Fruit fly (Drosophila melanogaster) whole organism, embryonic: Measurements from ENCODE around the gene Irc.

Source experiments
- Adf1 ChIP-seq: fragments of 200-800 bp; sonication (Bioruptor generic); IDR thresholded peaks from 2 replicates; pipeline ENCODE4 v1.3.6; 2022; ENCODE audit warnings: missing biosample characterization, missing genetic modification characterization
- CG10209 ChIP-seq: fragments of 200-800 bp; sonication (Bioruptor generic); optimal IDR thresholded peaks from 3 replicates; lab custom pipeline; 2017; ENCODE audit warnings: missing biosample characterization, mild to moderate bottlenecking, missing genetic modification characterization, missing genetic modification reagents
- CG10321 ChIP-seq: fragments of 200-800 bp; sonication (Bioruptor generic); IDR thresholded peaks from 2 replicates; pipeline ENCODE4 v1.3.6; 2022; ENCODE audit warnings: missing biosample characterization, missing genetic modification characterization
- CG12219 ChIP-seq: fragments of 200-800 bp; sonication (Bioruptor generic); optimal IDR thresholded peaks from 3 replicates; lab custom pipeline; 2018; ENCODE audit warnings: missing biosample characterization, mild to moderate bottlenecking, missing genetic modification characterization
- CG13287 ChIP-seq: fragments of 200-800 bp; sonication (Bioruptor generic); IDR thresholded peaks from 2 replicates; pipeline ENCODE4 v1.3.6; 2022; ENCODE audit warnings: missing biosample characterization, missing genetic modification characterization; ENCODE audit not compliant: partially characterized antibody
- CG14441 ChIP-seq: fragments of 200-800 bp; sonication (Bioruptor generic); IDR thresholded peaks from 2 replicates; pipeline ENCODE4 v1.3.6; 2022; ENCODE audit warnings: missing biosample characterization, missing genetic modification characterization
- CG16815 ChIP-seq: fragments of 200-800 bp; sonication (Bioruptor generic); optimal IDR thresholded peaks from 3 replicates; lab custom pipeline; 2017; ENCODE audit warnings: missing biosample characterization, mild to moderate bottlenecking, missing genetic modification characterization
- CG1792 ChIP-seq: fragments of 200-800 bp; sonication (Bioruptor generic); optimal IDR thresholded peaks from 2 replicates; lab custom pipeline; 2016; ENCODE audit warnings: missing biosample characterization, missing genetic modification characterization
- CG2120 ChIP-seq: fragments of 200-800 bp; sonication (Bioruptor generic); optimal IDR thresholded peaks from 3 replicates; lab custom pipeline; 2016; ENCODE audit warnings: missing biosample characterization, missing genetic modification characterization
- CG2202 ChIP-seq: fragments of 200-800 bp; sonication (Bioruptor generic); optimal IDR thresholded peaks from 2 replicates; lab custom pipeline; 2018; ENCODE audit warnings: missing biosample characterization, mild to moderate bottlenecking, missing genetic modification characterization
- CG3163 ChIP-seq: fragments of 200-800 bp; sonication (Bioruptor generic); optimal IDR thresholded peaks from 3 replicates; lab custom pipeline; 2016; ENCODE audit warnings: missing biosample characterization, missing genetic modification characterization
- CG33557 ChIP-seq: fragments of 200-800 bp; sonication (Bioruptor generic); optimal IDR thresholded peaks from 2 replicates; lab custom pipeline; 2019; ENCODE audit warnings: missing biosample characterization, mild to moderate bottlenecking, missing genetic modification characterization, moderate library complexity
- CG34224 ChIP-seq: fragments of 200-800 bp; sonication (Bioruptor generic); IDR thresholded peaks from 3 replicates; pipeline ENCODE4 v1.3.6; 2022; ENCODE audit warnings: missing biosample characterization, missing genetic modification characterization; ENCODE audit not compliant: partially characterized antibody
- CG4282 ChIP-seq: fragments of 200-800 bp; sonication (Bioruptor generic); optimal IDR thresholded peaks from 2 replicates; lab custom pipeline; 2016; ENCODE audit warnings: missing biosample characterization, missing genetic modification characterization
- CG4424 ChIP-seq: fragments of 200-800 bp; sonication (Bioruptor generic); optimal IDR thresholded peaks from 3 replicates; lab custom pipeline; 2016; ENCODE audit warnings: missing biosample characterization, missing genetic modification characterization
- CG4617 ChIP-seq: fragments of 200-800 bp; sonication (Bioruptor generic); optimal IDR thresholded peaks from 3 replicates; lab custom pipeline; 2016; ENCODE audit warnings: missing biosample characterization, missing genetic modification characterization, borderline replicate concordance
- CG5180 ChIP-seq: fragments of 200-800 bp; sonication (Bioruptor generic); optimal IDR thresholded peaks from 3 replicates; lab custom pipeline; 2017; ENCODE audit warnings: missing biosample characterization, missing genetic modification characterization, mild to moderate bottlenecking, moderate library complexity, missing genetic modification reagents
- CG6654 ChIP-seq: fragments of 200-800 bp; sonication (Bioruptor generic); optimal IDR thresholded peaks from 2 replicates; lab custom pipeline; 2017; ENCODE audit warnings: missing biosample characterization, mild to moderate bottlenecking, missing genetic modification characterization
- CG7839 ChIP-seq: fragments of 200-800 bp; sonication (Bioruptor generic); optimal IDR thresholded peaks from 3 replicates; lab custom pipeline; 2018; ENCODE audit warnings: missing biosample characterization, mild to moderate bottlenecking, missing genetic modification characterization, moderate library complexity
- CG8281 ChIP-seq: fragments of 200-800 bp; sonication (Bioruptor generic); optimal IDR thresholded peaks from 2 replicates; lab custom pipeline; 2018; ENCODE audit warnings: missing biosample characterization, mild to moderate bottlenecking, missing genetic modification characterization, moderate library complexity
- CTCF ChIP-seq: fragments of 200-800 bp; sonication (Bioruptor generic); optimal IDR thresholded peaks from 2 replicates; lab custom pipeline; 2017; ENCODE audit warnings: missing biosample characterization, mild to moderate bottlenecking, missing genetic modification characterization, moderate library complexity
- Chrac-16 ChIP-seq: fragments of 200-800 bp; sonication (Bioruptor generic); optimal IDR thresholded peaks from 3 replicates; lab custom pipeline; 2016; ENCODE audit warnings: missing biosample characterization, missing genetic modification characterization
- CoRest ChIP-seq: fragments of 200-800 bp; sonication (Bioruptor generic); optimal IDR thresholded peaks from 3 replicates; lab custom pipeline; 2018; ENCODE audit warnings: missing biosample characterization, mild to moderate bottlenecking, missing genetic modification characterization, moderate library complexity
- Dbx ChIP-seq: fragments of 200-800 bp; sonication (Bioruptor generic); IDR thresholded peaks from 3 replicates; pipeline ENCODE4 v1.3.6; 2022; ENCODE audit warnings: missing biosample characterization, missing genetic modification characterization
- Dp ChIP-seq: fragments of 200-800 bp; sonication (Bioruptor generic); optimal IDR thresholded peaks from 2 replicates; lab custom pipeline; 2018; ENCODE audit warnings: missing biosample characterization, mild to moderate bottlenecking, missing genetic modification characterization, moderate library complexity
- Hand ChIP-seq: fragments of 200-800 bp; sonication (Bioruptor generic); optimal IDR thresholded peaks from 2 replicates; lab custom pipeline; 2017; ENCODE audit warnings: mild to moderate bottlenecking, missing biosample characterization, missing genetic modification reagents, missing genetic modification characterization
- Hey ChIP-seq: fragments of 200-800 bp; sonication (Bioruptor generic); optimal IDR thresholded peaks from 3 replicates; lab custom pipeline; 2018; ENCODE audit warnings: missing biosample characterization, mild to moderate bottlenecking, missing genetic modification characterization
- Lhr ChIP-seq: fragments of 200-800 bp; sonication (Bioruptor generic); optimal IDR thresholded peaks from 3 replicates; lab custom pipeline; 2017; ENCODE audit warnings: mild to moderate bottlenecking, missing biosample characterization, missing genetic modification reagents, missing genetic modification characterization
- Side ChIP-seq: fragments of 200-800 bp; sonication (Bioruptor generic); optimal IDR thresholded peaks from 2 replicates; lab custom pipeline; 2016; ENCODE audit warnings: missing biosample characterization, missing genetic modification characterization
- Ssrp ChIP-seq: fragments of 200-800 bp; sonication (Bioruptor generic); optimal IDR thresholded peaks from 2 replicates; lab custom pipeline; 2018; ENCODE audit warnings: missing biosample characterization, mild to moderate bottlenecking, missing genetic modification characterization, moderate library complexity
- ab ChIP-seq: fragments of 200-800 bp; sonication (Bioruptor generic); optimal IDR thresholded peaks from 2 replicates; lab custom pipeline; 2016; ENCODE audit warnings: missing biosample characterization, missing genetic modification characterization
- ac ChIP-seq: fragments of 200-800 bp; sonication (Bioruptor generic); optimal IDR thresholded peaks from 3 replicates; lab custom pipeline; 2017; ENCODE audit warnings: missing biosample characterization, mild to moderate bottlenecking, missing genetic modification characterization
- ase ChIP-seq: fragments of 200-800 bp; sonication (Bioruptor generic); IDR thresholded peaks from 3 replicates; pipeline ENCODE4 v1.3.6; 2022; ENCODE audit warnings: missing biosample characterization, missing genetic modification characterization
- bigmax ChIP-seq: fragments of 200-800 bp; sonication (Bioruptor generic); optimal IDR thresholded peaks from 2 replicates; lab custom pipeline; 2018; ENCODE audit warnings: missing biosample characterization, mild to moderate bottlenecking, missing genetic modification characterization
- danr ChIP-seq: fragments of 200-800 bp; sonication (Bioruptor generic); IDR thresholded peaks from 2 replicates; pipeline ENCODE4 v1.3.6; 2022; ENCODE audit warnings: missing biosample characterization, missing genetic modification characterization
- disco-r ChIP-seq: fragments of 200-800 bp; sonication (Bioruptor generic); optimal IDR thresholded peaks from 2 replicates; lab custom pipeline; 2016; ENCODE audit warnings: missing biosample characterization, missing genetic modification characterization
- dmrt11E ChIP-seq: fragments of 200-800 bp; sonication (Bioruptor generic); optimal IDR thresholded peaks from 3 replicates; lab custom pipeline; 2018; ENCODE audit warnings: missing biosample characterization, mild to moderate bottlenecking, missing genetic modification characterization, moderate library complexity
- dysf ChIP-seq: fragments of 200-800 bp; sonication (Bioruptor generic); IDR thresholded peaks from 3 replicates; pipeline ENCODE4 v1.3.6; 2022; ENCODE audit warnings: missing biosample characterization, missing genetic modification characterization
- gcm2 ChIP-seq: fragments of 200-800 bp; sonication (Bioruptor generic); optimal IDR thresholded peaks from 2 replicates; lab custom pipeline; 2016; ENCODE audit warnings: missing biosample characterization, missing genetic modification characterization
- knrl ChIP-seq: fragments of 200-800 bp; sonication (Bioruptor generic); IDR thresholded peaks from 3 replicates; pipeline ENCODE4 v1.3.6; 2022; ENCODE audit warnings: missing biosample characterization, missing genetic modification characterization; ENCODE audit not compliant: partially characterized antibody
- nerfin-1 ChIP-seq: fragments of 200-800 bp; sonication (Bioruptor generic); optimal IDR thresholded peaks from 3 replicates; lab custom pipeline; 2019; ENCODE audit warnings: missing biosample characterization, mild to moderate bottlenecking, missing genetic modification characterization, moderate library complexity
- sc ChIP-seq, 3 experiments: fragments of >200 bp in 2 of 3; fragments of 200-800 bp in 1 of 3; sonication (Bioruptor generic) in 1 of 3; optimal IDR thresholded peaks; 2 replicates in 2 of 3; 3 replicates in 1 of 3; lab custom pipeline; 2017; ENCODE audit warnings: mild to moderate bottlenecking in 1 of 3, missing biosample characterization in 1 of 3, missing genetic modification characterization in 1 of 3, missing genetic modification reagents in 1 of 3
- sens ChIP-seq: fragments of 200-800 bp; sonication (Bioruptor generic); peaks from one replicate; lab custom pipeline; 2016; ENCODE audit warnings: missing biosample characterization, missing genetic modification characterization
- slp2 ChIP-seq: fragments of 200-800 bp; sonication (Bioruptor generic); optimal IDR thresholded peaks from 2 replicates; lab custom pipeline; 2016; ENCODE audit warnings: missing biosample characterization, missing genetic modification characterization
- stc ChIP-seq: fragments of 200-800 bp; sonication (Bioruptor generic); IDR thresholded peaks from 2 replicates; pipeline ENCODE4 v1.3.6; 2022; ENCODE audit warnings: missing biosample characterization, missing genetic modification characterization
- tgo ChIP-seq: fragments of 200-800 bp; sonication (Bioruptor generic); IDR thresholded peaks from 3 replicates; pipeline ENCODE4 v1.3.6; 2022; ENCODE audit warnings: missing biosample characterization, missing genetic modification characterization
- tin ChIP-seq: fragments of 200-800 bp; sonication (Bioruptor generic); optimal IDR thresholded peaks from 3 replicates; lab custom pipeline; 2016; ENCODE audit warnings: missing biosample characterization, missing genetic modification characterization
- tio ChIP-seq: fragments of 200-800 bp; sonication (Bioruptor generic); optimal IDR thresholded peaks from 2 replicates; lab custom pipeline; 2017; ENCODE audit warnings: missing biosample characterization, missing genetic modification characterization, inconsistent platforms
- tna ChIP-seq: fragments of 200-800 bp; sonication (Bioruptor generic); IDR thresholded peaks from 2 replicates; pipeline ENCODE4 v1.3.6; 2022; ENCODE audit warnings: missing biosample characterization, missing genetic modification characterization; ENCODE audit not compliant: partially characterized antibody
- zfh1 ChIP-seq: fragments of 200-800 bp; sonication (Bioruptor generic); IDR thresholded peaks from 3 replicates; pipeline ENCODE4 v1.3.6; 2022; ENCODE audit warnings: missing biosample characterization, missing genetic modification characterization

Gene Irc

dm6 chr3R:17020956-17021355 lies 18.3 kb downstream of the Irc start, which contains the start of gene Adsl (continued):
- peak; percentile 30 for TF ChIP-seq CG8281 (tag; lab: Kevin White, UChicago)
- TF ChIP-seq CG14441: no peak
- TF ChIP-seq CG33557 (GFP tag; lab: Kevin White, UChicago): peak; percentile 75
- no peak for TF ChIP-seq tio
- TF ChIP-seq Dp: peak; percentile 45
- peak; percentile 54 for TF ChIP-seq bigmax
- no peak for TF ChIP-seq CG3163
- TF ChIP-seq CG2202: peak; percentile 74
- TF ChIP-seq CG4282: no peak
- peak; percentile 63; the same call in 1 of the 2 replicates for TF ChIP-seq stc
- no peak for TF ChIP-seq disco-r (GFP tag; lab: Kevin White, UChicago)
- TF ChIP-seq gcm2 (GFP tag; lab: Kevin White, UChicago): peak; percentile 41
- TF ChIP-seq slp2 (GFP tag; lab: Kevin White, UChicago): peak; percentile 46
- peak; percentile 19 for TF ChIP-seq Chrac-16
- TF ChIP-seq danr (GFP tag; lab: Robert Waterston, UW): no peak
- TF ChIP-seq CG16815 (GFP tag; lab: Kevin White, UChicago): no peak
- TF ChIP-seq Hey (tag; lab: Kevin White, UChicago): peak; percentile 14
- peak; percentile 19; the same call in 1 of the 3 replicates for TF ChIP-seq tgo (GFP tag; lab: Robert Waterston, UW)
- peak; percentile 68 for TF ChIP-seq CG10209 (GFP tag; lab: Kevin White, UChicago)
- no peak for TF ChIP-seq CG4617 (GFP tag; lab: Kevin White, UChicago)
- TF ChIP-seq CG2120: no peak
- TF ChIP-seq knrl: peak; percentile 29; the same call in 1 of the 3 replicates
- no peak for TF ChIP-seq ab (GFP tag; lab: Kevin White, UChicago)
- no peak for TF ChIP-seq CG7839
- TF ChIP-seq dmrt11E (tag; lab: Kevin White, UChicago): peak; percentile 69
- peak; percentile 24 for TF ChIP-seq tin (GFP tag; lab: Kevin White, UChicago)
- peak; percentile 76 for TF ChIP-seq CG12219 (GFP tag; lab: Kevin White, UChicago)
- peak; percentile 65 for TF ChIP-seq Lhr (GFP tag; lab: Kevin White, UChicago)
- no peak for TF ChIP-seq ase
- TF ChIP-seq Side (GFP tag; lab: Kevin White, UChicago): peak; percentile 20
- peak; percentile 85 for TF ChIP-seq CoRest (tag; lab: Kevin White, UChicago)
- no peak for TF ChIP-seq tna (GFP tag; lab: Robert Waterston, UW)
- peak; percentile 60; the same call in 1 of the 2 replicates for TF ChIP-seq CG13287
- peak; percentile 72 for TF ChIP-seq zfh1 (GFP tag; lab: Robert Waterston, UW)
- TF ChIP-seq Ssrp: no peak
- no peak for TF ChIP-seq sc (optimal IDR thresholded peaks at IDR 0.05; lab: Kevin White, UChicago)
- peak; percentile 67 for TF ChIP-seq sc (GFP tag; optimal IDR thresholded peaks at IDR 0.05; lab: Kevin White, UChicago)
- TF ChIP-seq CG1792 (GFP tag; lab: Kevin White, UChicago): no peak
- peak; percentile 49 for TF ChIP-seq CG5180 (GFP tag; lab: Kevin White, UChicago)
- no peak for TF ChIP-seq nerfin-1
- peak; percentile 7 for TF ChIP-seq CG6654 (GFP tag; lab: Kevin White, UChicago)
- no peak for TF ChIP-seq Adf1
- TF ChIP-seq CTCF (GFP tag; lab: Kevin White, UChicago): peak; percentile 56
- peak; percentile 89 for TF ChIP-seq sens (GFP tag; lab: Kevin White, UChicago)
- peak; percentile 35; the same call in 1 of the 3 replicates for TF ChIP-seq Dbx (GFP tag; lab: Robert Waterston, UW)
- peak; percentile 74 for TF ChIP-seq CG4424
- TF ChIP-seq CG10321 (GFP tag; lab: Robert Waterston, UW): peak; percentile 37; the same call in 1 of the 2 replicates
- TF ChIP-seq CG34224 (GFP tag; lab: Robert Waterston, UW): peak; percentile 43; the same call in 2 of the 3 replicates
- peak; percentile 17; the same call in 1 of the 3 replicates for TF ChIP-seq dysf (GFP tag; lab: Robert Waterston, UW)
- TF ChIP-seq Hand (GFP tag; lab: Kevin White, UChicago): no peak
- TF ChIP-seq ac: peak; percentile 73
